Worm (Caenorhabditis elegans): ENCODE measurements around the gene R02F11.3.

R02F11.3 gene

DNA sequence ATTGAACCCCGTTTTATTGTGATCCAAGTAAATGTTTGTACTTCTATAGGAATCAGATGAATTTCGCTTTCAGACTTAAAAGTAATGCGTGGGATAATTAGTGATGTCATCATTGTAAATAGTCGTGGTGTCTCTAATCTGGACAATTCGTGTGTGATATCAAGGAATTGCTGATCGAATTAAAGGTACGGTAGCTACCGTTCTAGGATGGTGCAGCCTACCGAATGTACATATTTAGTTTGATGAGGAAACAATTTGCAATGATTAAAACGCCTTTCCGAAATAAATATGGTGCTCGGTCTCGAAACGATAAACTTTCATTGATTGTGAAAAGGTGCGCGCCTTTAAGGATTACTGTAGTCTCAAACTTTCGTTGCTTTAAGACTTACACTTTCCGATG is 47.2 kb downstream of the R02F11.3 start:
- TF ChIP-seq ztf-11 (tag; optimal IDR thresholded peaks at IDR 0.05): no peak

ce11 chrV:4758019-4758418 is 47.7 kb downstream of the R02F11.3 start:
- TF ChIP-seq mab-5 (tag; optimal IDR thresholded peaks at IDR 0.05): no peak
- no peak for TF ChIP-seq unc-120 (tag; optimal IDR thresholded peaks at IDR 0.05; ENCODE audit: poor library complexity, severe bottlenecking)
- no peak for TF ChIP-seq snpc-4 (tag; optimal IDR thresholded peaks at IDR 0.05)

- TF ChIP-seq lin-32 (GFP tag; optimal IDR thresholded peaks at IDR 0.05) (no peak), drap-1 (GFP tag; optimal IDR thresholded peaks at IDR 0.05) (no peak), tbx-8 (GFP tag; optimal IDR thresholded peaks at IDR 0.05) (no peak), nhr-76 (tag; optimal IDR thresholded peaks at IDR 0.05) (no peak), unc-120 (tag; optimal IDR thresholded peaks at IDR 0.05; ENCODE audit: poor library complexity, severe bottlenecking) (no peak)
Observed at ce11 chrV:4755308-4756029, 50.3 kb downstream of the R02F11.3 start, which contains the start of gene pgl-3. TSS of gene pgl-3 (plus strand) at chrV:4755979.

- TF ChIP-seq mls-2 (tag; optimal IDR thresholded peaks at IDR 0.05) (no peak), nhr-237 (tag; optimal IDR thresholded peaks at IDR 0.05) (no peak), nhr-12 (tag; optimal IDR thresholded peaks at IDR 0.05) (no peak), snpc-4 (tag; optimal IDR thresholded peaks at IDR 0.05) (no peak), lin-32 (GFP tag; optimal IDR thresholded peaks at IDR 0.05) (no peak), sem-2 (GFP tag; optimal IDR thresholded peaks at IDR 0.05) (no peak), M03D4.4 (tag; optimal IDR thresholded peaks at IDR 0.05) (no peak), pha-4 (tag; optimal IDR thresholded peaks at IDR 0.05) (no peak), flh-1 (GFP tag; optimal IDR thresholded peaks at IDR 0.05) (no peak), elt-3 (tag; optimal IDR thresholded peaks at IDR 0.05) (no peak), unc-62 (GFP tag; optimal IDR thresholded peaks at IDR 0.05) (no peak), elt-1 (tag; optimal IDR thresholded peaks at IDR 0.05; ENCODE audit: borderline replicate concordance, insufficient read depth) (no peak), blmp-1 (tag; optimal IDR thresholded peaks at IDR 0.05) (no peak), bed-3 (GFP tag; optimal IDR thresholded peaks at IDR 0.05) (no peak), unc-120 (tag; optimal IDR thresholded peaks at IDR 0.05; ENCODE audit: poor library complexity, severe bottlenecking) (no peak), zip-8 (tag; optimal IDR thresholded peaks at IDR 0.05) (no peak), unc-39 (tag; optimal IDR thresholded peaks at IDR 0.05) (no peak)
Observed at ce11 chrV:4754684-4755211, 51.0 kb downstream of the R02F11.3 start.

ce11 chrV:4754123-4754522 is 51.6 kb downstream of the R02F11.3 start, which contains the start of gene hil-4:
TSS of gene hil-4 (plus strand) at chrV:4754313.
- no peak for TF ChIP-seq mep-1 (tag; optimal IDR thresholded peaks at IDR 0.05)
- no peak for TF ChIP-seq ceh-39 (tag; optimal IDR thresholded peaks at IDR 0.05)
- no peak for TF ChIP-seq mab-5 (tag; optimal IDR thresholded peaks at IDR 0.05)
- no peak for TF ChIP-seq ceh-83 (GFP tag; optimal IDR thresholded peaks at IDR 0.05)
- TF ChIP-seq tbx-8 (GFP tag; optimal IDR thresholded peaks at IDR 0.05): no peak
- TF ChIP-seq elt-3 (tag; optimal IDR thresholded peaks at IDR 0.05): no peak
- no peak for TF ChIP-seq unc-62 (GFP tag; optimal IDR thresholded peaks at IDR 0.05)
- no peak for TF ChIP-seq elt-1 (tag; optimal IDR thresholded peaks at IDR 0.05; ENCODE audit: borderline replicate concordance, insufficient read depth)
- no peak for TF ChIP-seq ztf-11 (tag; optimal IDR thresholded peaks at IDR 0.05)
- TF ChIP-seq nhr-76 (tag; optimal IDR thresholded peaks at IDR 0.05): no peak
- no peak for TF ChIP-seq ces-1 (GFP tag; optimal IDR thresholded peaks at IDR 0.05)
- TF ChIP-seq hlh-1 (tag; optimal IDR thresholded peaks at IDR 0.05): no peak
